Worm (Caenorhabditis elegans) whole organism, young adult: ENCODE measurements around the gene R11G1.11.
A peak's percentile ranks its signal among the peaks of the same experiment; 100 is the strongest.

Experiments
- B0336.3 ChIP-seq: fragments of 200-800 bp; sonication (Bioruptor generic); IDR thresholded peaks from 2 replicates; pipeline ENCODE4 v1.3.6; 2022; ENCODE audit warnings: missing genetic modification characterization, missing compliant biosample characterization
- C06A6.2 ChIP-seq: fragments of 200-800 bp; sonication (Bioruptor generic); conservative IDR thresholded peaks from 2 replicates; pipeline ENCODE4 v1.3.6; 2022; ENCODE audit warnings: missing genetic modification characterization, missing compliant biosample characterization
- C17E4.6 ChIP-seq: fragments of 200-800 bp; sonication (Bioruptor generic); IDR thresholded peaks from 2 replicates; pipeline ENCODE4 v1.3.6; 2022; ENCODE audit warnings: missing genetic modification reagents, missing genetic modification characterization, missing compliant biosample characterization
- F10E7.11 ChIP-seq: sonication (generic microtip); optimal IDR thresholded peaks from 2 replicates; lab custom pipeline; 2017; ENCODE audit warnings: mild to moderate bottlenecking, missing genetic modification characterization, moderate library complexity, missing compliant biosample characterization
- F33H1.4 ChIP-seq: fragments of 200-800 bp; sonication (Bioruptor generic); IDR thresholded peaks from 2 replicates; pipeline ENCODE4 v1.3.6; 2022; ENCODE audit warnings: missing genetic modification reagents, missing genetic modification characterization, missing compliant biosample characterization
- F57A8.1 ChIP-seq: fragments of 200-800 bp; sonication (Bioruptor generic); optimal IDR thresholded peaks from 2 replicates; lab custom pipeline; 2018; ENCODE audit warnings: mild to moderate bottlenecking, missing genetic modification characterization, moderate library complexity, missing compliant biosample characterization
- K11D2.4 ChIP-seq: fragments of 200-800 bp; sonication (Bioruptor generic); IDR thresholded peaks from 2 replicates; pipeline ENCODE4 v1.3.6; 2022; ENCODE audit warnings: missing genetic modification reagents, missing genetic modification characterization, missing compliant biosample characterization
- T07F8.4 ChIP-seq: sonication (generic microtip); optimal IDR thresholded peaks from 2 replicates; lab custom pipeline; 2016; ENCODE audit warnings: mild to moderate bottlenecking, missing genetic modification characterization, moderate library complexity, missing compliant biosample characterization
- Y95B8A.8 ChIP-seq: fragments of 200-800 bp; sonication (Bioruptor generic); IDR thresholded peaks from 2 replicates; pipeline ENCODE4 v1.3.6; 2022; ENCODE audit warnings: missing genetic modification reagents, missing genetic modification characterization, missing compliant biosample characterization
- aptf-3 ChIP-seq: fragments of 200-800 bp; sonication (Bioruptor generic); IDR thresholded peaks from 2 replicates; pipeline ENCODE4 v1.3.6; 2022; ENCODE audit warnings: missing genetic modification characterization, missing compliant biosample characterization
- athp-1 ChIP-seq: sonication (generic microtip); optimal IDR thresholded peaks from 2 replicates; lab custom pipeline; 2017; ENCODE audit warnings: mild to moderate bottlenecking, missing genetic modification characterization, missing compliant biosample characterization
- bed-1 ChIP-seq: fragments of 200-800 bp; sonication (Bioruptor generic); IDR thresholded peaks from 2 replicates; pipeline ENCODE4 v1.3.6; 2022; ENCODE audit warnings: missing genetic modification reagents, missing genetic modification characterization, missing compliant biosample characterization
- cebp-2 ChIP-seq: fragments of 200-800 bp; sonication (Bioruptor generic); IDR thresholded peaks from 2 replicates; pipeline ENCODE4 v1.3.6; 2022; ENCODE audit warnings: missing genetic modification characterization, missing compliant biosample characterization
- ceh-91 ChIP-seq: fragments of 200-800 bp; sonication (Bioruptor generic); IDR thresholded peaks from 2 replicates; pipeline ENCODE4 v1.3.6; 2022; ENCODE audit warnings: missing genetic modification reagents, missing genetic modification characterization, missing compliant biosample characterization
- chd-7 ChIP-seq: sonication (generic microtip); optimal IDR thresholded peaks from 2 replicates; lab custom pipeline; 2016; ENCODE audit warnings: mild to moderate bottlenecking, missing genetic modification characterization, moderate library complexity, missing compliant biosample characterization
- dox-1 ChIP-seq: fragments of 200-800 bp; sonication (Bioruptor generic); IDR thresholded peaks from 2 replicates; pipeline ENCODE4 v1.3.6; 2022; ENCODE audit warnings: missing genetic modification reagents, missing genetic modification characterization, missing compliant biosample characterization
- efl-1 ChIP-seq: fragments of 150-350 bp; optimal IDR thresholded peaks from 2 replicates; lab custom pipeline; 2014; ENCODE audit warnings: missing biosample characterization, missing genetic modification reagents, missing genetic modification characterization
- egl-44 ChIP-seq: fragments of 200-800 bp; sonication (Bioruptor generic); IDR thresholded peaks from 2 replicates; pipeline ENCODE4 v1.3.6; 2022; ENCODE audit warnings: missing genetic modification reagents, missing genetic modification characterization, missing compliant biosample characterization
- fkh-3 ChIP-seq: sonication (generic microtip); optimal IDR thresholded peaks from 2 replicates; lab custom pipeline; 2016; ENCODE audit warnings: mild to moderate bottlenecking, missing genetic modification characterization, missing compliant biosample characterization
- hsf-1 ChIP-seq: fragments of 200-800 bp; sonication (Bioruptor generic); IDR thresholded peaks from 2 replicates; pipeline ENCODE4 v1.3.6; 2022; ENCODE audit warnings: missing genetic modification reagents, missing genetic modification characterization, missing compliant biosample characterization
- let-607 ChIP-seq, 2 experiments: fragments of 200-800 bp in 1 of 2; sonication (Bioruptor generic) in 1 of 2; sonication (generic microtip) in 1 of 2; optimal IDR thresholded peaks; 2 replicates each; lab custom pipeline; 2016 to 2018; ENCODE audit warnings: mild to moderate bottlenecking in 2 of 2, missing compliant biosample characterization in 2 of 2, missing genetic modification characterization in 2 of 2, moderate library complexity in 2 of 2, missing genotype in 1 of 2
- lin-40 ChIP-seq: sonication (generic microtip); optimal IDR thresholded peaks from 2 replicates; lab custom pipeline; 2016; ENCODE audit warnings: missing genetic modification characterization, mild to moderate bottlenecking, missing compliant biosample characterization, missing genotype, missing genetic modification reagents
- lir-1 ChIP-seq: fragments of 200-800 bp; sonication (Bioruptor generic); conservative IDR thresholded peaks from 2 replicates; pipeline ENCODE4 v1.3.6; 2022; ENCODE audit warnings: missing genetic modification reagents, missing genetic modification characterization, missing compliant biosample characterization
- lsl-1 ChIP-seq: fragments of 200-800 bp; sonication (Bioruptor generic); optimal IDR thresholded peaks from 2 replicates; lab custom pipeline; 2018; ENCODE audit warnings: mild to moderate bottlenecking, missing genetic modification characterization, moderate library complexity, missing compliant biosample characterization
- madf-6 ChIP-seq: fragments of 200-800 bp; sonication (Bioruptor generic); IDR thresholded peaks from 2 replicates; pipeline ENCODE4 v1.3.6; 2022; ENCODE audit warnings: missing genetic modification reagents, missing genetic modification characterization, missing compliant biosample characterization
- madf-8 ChIP-seq: fragments of 200-800 bp; sonication (Bioruptor generic); conservative IDR thresholded peaks from 2 replicates; pipeline ENCODE4 v1.3.6; 2022; ENCODE audit warnings: missing genetic modification reagents, missing genetic modification characterization, missing compliant biosample characterization
- mxl-1 ChIP-seq: sonication (generic microtip); optimal IDR thresholded peaks from 2 replicates; lab custom pipeline; 2016; ENCODE audit warnings: missing genetic modification characterization, missing compliant biosample characterization
- nhr-80 ChIP-seq: sonication (generic microtip); optimal IDR thresholded peaks from 2 replicates; lab custom pipeline; 2016; ENCODE audit warnings: missing genetic modification characterization, missing compliant biosample characterization
- nhr-90 ChIP-seq: sonication (generic microtip); optimal IDR thresholded peaks from 2 replicates; lab custom pipeline; 2016; ENCODE audit warnings: missing genotype, mild to moderate bottlenecking, missing genetic modification characterization, missing compliant biosample characterization
- rcor-1 ChIP-seq: fragments of 200-800 bp; sonication (Bioruptor generic); IDR thresholded peaks from 2 replicates; pipeline ENCODE4 v1.3.6; 2022; ENCODE audit warnings: missing genetic modification reagents, missing genetic modification characterization, missing compliant biosample characterization
- snpc-1.1 ChIP-seq: sonication (generic microtip); optimal IDR thresholded peaks from 2 replicates; lab custom pipeline; 2017; ENCODE audit warnings: missing genetic modification characterization, mild to moderate bottlenecking, missing compliant biosample characterization, antibody characterized with exemption, moderate library complexity, missing genotype, missing genetic modification reagents; ENCODE audit not compliant: insufficient read depth
- snpc-1.3 ChIP-seq: sonication (generic microtip); optimal IDR thresholded peaks from 2 replicates; lab custom pipeline; 2017; ENCODE audit warnings: missing genetic modification characterization, mild to moderate bottlenecking, missing compliant biosample characterization, antibody characterized with exemption, moderate library complexity, missing genotype, missing genetic modification reagents; ENCODE audit not compliant: insufficient read depth
- sptf-2 ChIP-seq: fragments of 200-800 bp; sonication (Bioruptor generic); optimal IDR thresholded peaks from 2 replicates; lab custom pipeline; 2018; ENCODE audit warnings: mild to moderate bottlenecking, missing genetic modification characterization, missing compliant biosample characterization
- tlf-1 ChIP-seq: fragments of 200-800 bp; sonication (Bioruptor generic); optimal IDR thresholded peaks from 2 replicates; lab custom pipeline; 2018; ENCODE audit warnings: mild to moderate bottlenecking, missing genetic modification characterization, missing compliant biosample characterization
- xnd-1 ChIP-seq: sonication (generic microtip); optimal IDR thresholded peaks from 2 replicates; lab custom pipeline; 2016; ENCODE audit warnings: missing genotype, missing genetic modification reagents, missing genetic modification characterization, missing compliant biosample characterization
- zfh-2 ChIP-seq: fragments of 200-800 bp; sonication (Bioruptor generic); conservative IDR thresholded peaks from 2 replicates; pipeline ENCODE4 v1.3.6; 2022; ENCODE audit warnings: missing genetic modification reagents, missing genetic modification characterization, missing compliant biosample characterization
- ztf-26 ChIP-seq: sonication (generic microtip); optimal IDR thresholded peaks from 2 replicates; lab custom pipeline; 2017; ENCODE audit warnings: missing genetic modification characterization, missing compliant biosample characterization
- ztf-6 ChIP-seq: fragments of 200-800 bp; sonication (Bioruptor generic); IDR thresholded peaks from 2 replicates; pipeline ENCODE4 v1.3.6; 2022; ENCODE audit warnings: missing genetic modification reagents, missing genetic modification characterization, missing compliant biosample characterization

The R11G1.11 gene

ce11 chrX:3645924-3646323 is 8.8 kb upstream of the R11G1.11 start:
- TF ChIP-seq F57A8.1 (GFP tag; lab: Kevin White, UChicago) = no peak
- TF ChIP-seq chd-7 (tag; lab: Kevin White, UChicago) = no peak
- no peak for TF ChIP-seq ceh-91 (GFP tag; lab: Robert Waterston, UW)
- no peak for TF ChIP-seq mxl-1 (tag; lab: Kevin White, UChicago)
- TF ChIP-seq K11D2.4 (GFP tag; lab: Robert Waterston, UW) = 0 out of 2 replicates have a peak, but pooled peaks have one; percentile 20
- TF ChIP-seq Y95B8A.8 (GFP tag; lab: Robert Waterston, UW) = no peak
- no peak for TF ChIP-seq madf-8 (GFP tag; lab: Robert Waterston, UW)
- 0 out of 2 replicates have a peak, but pooled peaks have one; percentile 39 for TF ChIP-seq hsf-1 (GFP tag; lab: Robert Waterston, UW)
- TF ChIP-seq rcor-1 (GFP tag; lab: Robert Waterston, UW) = no peak
- TF ChIP-seq madf-6 (GFP tag; lab: Robert Waterston, UW) = no peak
- no peak for TF ChIP-seq egl-44 (GFP tag; lab: Robert Waterston, UW)

ce11 chrX:3650100-3650809 is 4.5 kb upstream of the R11G1.11 start, which contains the start of the genes sax-1 and R11G1.2:
Gene sax-1 (minus strand): TSS chrX:3650150.
Gene R11G1.2 (plus strand): TSS chrX:3650614.
- no peak for TF ChIP-seq K11D2.4 (GFP tag; lab: Robert Waterston, UW)
- peak in 1 of 2 experiments; percentile 3 for TF ChIP-seq let-607 (tag; optimal IDR thresholded peaks at IDR 0.05; lab: Kevin White, UChicago)
- TF ChIP-seq B0336.3 (GFP tag; lab: Robert Waterston, UW) = no peak
- TF ChIP-seq fkh-3 (tag; lab: Kevin White, UChicago) = no peak
- no peak for TF ChIP-seq bed-1
- no peak for TF ChIP-seq C17E4.6 (GFP tag; lab: Robert Waterston, UW)
- TF ChIP-seq lin-40 = peak; percentile 39
- TF ChIP-seq dox-1 (GFP tag; lab: Robert Waterston, UW) = 0 out of 2 replicates have a peak, but pooled peaks have one; percentile 20
- TF ChIP-seq nhr-80 (tag; lab: Kevin White, UChicago) = peak; percentile 42
- no peak for TF ChIP-seq C06A6.2 (GFP tag; lab: Robert Waterston, UW)
- no peak for TF ChIP-seq cebp-2 (GFP tag; lab: Robert Waterston, UW)
- no peak for TF ChIP-seq sptf-2 (GFP tag; lab: Kevin White, UChicago)
- no peak for TF ChIP-seq athp-1 (tag; lab: Kevin White, UChicago)

DNA sequence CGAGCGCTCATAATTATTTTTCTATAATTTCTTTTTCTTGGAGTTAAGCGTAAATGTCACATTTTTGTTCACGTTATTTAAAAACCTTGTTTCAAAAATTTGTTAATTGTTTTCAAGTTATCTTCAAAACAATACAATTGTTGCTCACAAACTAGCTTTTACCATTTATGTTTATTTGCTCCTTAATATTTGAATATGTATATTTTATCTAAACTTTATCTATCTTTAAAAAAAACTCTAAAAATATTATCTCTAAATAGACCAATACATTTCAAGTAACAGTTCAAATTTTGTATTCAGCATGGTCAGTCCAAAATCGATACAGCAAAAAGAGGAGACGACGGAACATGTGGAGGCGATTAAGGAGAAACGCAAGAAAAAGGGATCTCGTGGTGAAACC is 1.2 kb downstream of the R11G1.11 start, which contains the start of gene R11G1.7:
Gene R11G1.7 (plus strand): TSS at position 301 of the 400 bp plus-strand sequence.
- TF ChIP-seq efl-1 (GFP tag; lab: Kevin White, UChicago) = no peak
- TF ChIP-seq lsl-1 (GFP tag; lab: Kevin White, UChicago) = no peak
- no peak for TF ChIP-seq rcor-1 (GFP tag; lab: Robert Waterston, UW)
- no peak for TF ChIP-seq ztf-26 (tag; lab: Kevin White, UChicago)
- TF ChIP-seq tlf-1 (GFP tag; lab: Kevin White, UChicago) = no peak
- TF ChIP-seq nhr-90 (tag; lab: Kevin White, UChicago) = no peak
- no peak for TF ChIP-seq F10E7.11
- no peak for TF ChIP-seq ztf-6 (GFP tag; lab: Robert Waterston, UW)
- no peak for TF ChIP-seq snpc-1.1
- no peak for TF ChIP-seq T07F8.4 (tag; lab: Kevin White, UChicago)
- TF ChIP-seq aptf-3 (GFP tag; lab: Robert Waterston, UW) = no peak
- no peak for TF ChIP-seq xnd-1 (tag; lab: Kevin White, UChicago)
- TF ChIP-seq lir-1 (GFP tag; lab: Robert Waterston, UW) = no peak
- no peak for TF ChIP-seq zfh-2 (GFP tag; lab: Robert Waterston, UW)
- TF ChIP-seq snpc-1.3 = no peak
- TF ChIP-seq F33H1.4 (GFP tag; lab: Robert Waterston, UW) = no peak
